Worm (Caenorhabditis elegans) whole organism, L2 larva: ENCODE results near the gene K09F6.7.

Experiments used
- nhr-25 ChIP-seq: fragments of 150-350 bp; sonication (generic microtip); optimal IDR thresholded peaks from 3 replicates; lab custom pipeline; 2014; ENCODE audit warnings: missing biosample characterization, missing genetic modification characterization
- peb-1 ChIP-seq: fragments of 150-350 bp; optimal IDR thresholded peaks from 2 replicates; lab custom pipeline; 2014; ENCODE audit warnings: missing biosample characterization, missing genetic modification characterization
- unc-39 ChIP-seq: fragments of 150-350 bp; optimal IDR thresholded peaks from 2 replicates; lab custom pipeline; 2014; ENCODE audit warnings: missing biosample characterization, missing genetic modification characterization

DNA sequence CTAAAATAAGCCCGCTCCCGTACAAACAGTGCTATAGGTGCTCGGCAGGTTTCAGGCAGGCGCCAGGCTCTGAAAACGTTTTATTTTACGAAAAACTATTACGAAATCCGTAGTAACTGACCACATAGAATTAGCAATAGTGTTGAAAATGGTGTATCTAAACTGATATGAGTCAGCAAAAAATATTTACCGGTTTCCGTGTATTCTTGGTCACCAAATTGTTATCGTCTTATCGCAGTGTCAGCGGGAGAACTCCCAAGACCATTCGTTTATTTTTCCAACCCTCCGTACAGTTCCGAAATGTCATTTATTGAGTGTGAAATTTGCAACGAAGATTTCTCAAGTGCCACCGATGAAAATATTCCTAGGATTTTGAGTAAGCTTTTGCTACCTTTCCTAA is 40.3 kb upstream of the K09F6.7 start, which contains the start of gene F43C11.8:
- TF ChIP-seq nhr-25 (no peak), peb-1 (tag; lab: Kevin White, UChicago) (no peak), unc-39 (tag; lab: Kevin White, UChicago) (no peak)
